Worm (Caenorhabditis elegans): ENCODE results near the gene pax-2.

- TF ChIP-seq nhr-28 (tag; optimal IDR thresholded peaks at IDR 0.05) = no peak
- peak; percentile 41 for TF ChIP-seq mdl-1 (tag; optimal IDR thresholded peaks at IDR 0.05)
- no peak for TF ChIP-seq jun-1 (tag; optimal IDR thresholded peaks at IDR 0.05)
- TF ChIP-seq ceh-9 (tag; optimal IDR thresholded peaks at IDR 0.05) = no peak
- TF ChIP-seq R02D3.7 (tag; optimal IDR thresholded peaks at IDR 0.05) = no peak
- no peak for TF ChIP-seq nhr-77 (tag; optimal IDR thresholded peaks at IDR 0.05)
- no peak for TF ChIP-seq pha-4 (tag; optimal IDR thresholded peaks at IDR 0.05)
- TF ChIP-seq lin-15B (tag; optimal IDR thresholded peaks at IDR 0.05) = no peak
These were observed 12.1 kb upstream of the pax-2 start for ce11 chrIV:4216099-4216894.

Measured in whole organism, L3 larva.